Fruit fly (Drosophila melanogaster) ovary, adult (tissue): Measurements from ENCODE around the gene hng3.
A peak's percentile ranks its signal among the peaks of the same experiment; 100 is the strongest.

ENCODE experiments used
- CG17801 ChIP-seq: fragments of 200-800 bp; optimal IDR thresholded peaks from 2 replicates; lab custom pipeline; 2019; ENCODE audit warnings: missing biosample characterization, mild to moderate bottlenecking, missing genetic modification characterization, moderate library complexity; ENCODE audit not compliant: partially characterized antibody

The hng3 gene

dm6 chr3L:784111-784960, 29.0 kb upstream of the hng3 start:
- peak; percentile 20 for TF ChIP-seq CG17801

dm6 chr3L:782937-783336, 27.6 kb upstream of the hng3 start:
- no peak for TF ChIP-seq CG17801

DNA sequence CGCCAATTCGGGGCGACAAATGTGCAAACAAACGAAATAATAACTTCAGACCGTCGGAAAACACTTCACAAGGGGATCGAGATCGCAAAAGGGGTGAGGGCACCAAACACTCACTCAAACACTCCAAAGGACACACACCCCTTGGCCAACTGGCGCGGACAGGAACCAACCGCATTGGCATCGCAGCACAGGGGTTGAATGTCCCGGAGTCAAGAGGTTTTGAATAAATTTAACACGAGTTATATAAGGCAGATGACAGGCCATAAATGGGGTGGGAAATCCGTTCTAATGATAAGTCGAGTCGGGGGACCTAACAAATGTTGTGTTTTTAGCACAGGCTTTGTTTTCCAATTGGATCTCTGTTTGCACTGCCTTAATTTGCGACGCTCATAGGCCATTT, 27.2 kb upstream of the hng3 start:
- no peak for TF ChIP-seq CG17801

- TF ChIP-seq CG17801, result no peak
These were observed 26.5 kb upstream of the hng3 start for dm6 chr3L:781702-782314.

dm6 chr3L:780867-781701, 25.8 kb upstream of the hng3 start:
- TF ChIP-seq CG17801, result no peak

- TF ChIP-seq CG17801, result no peak
These were observed 25.2 kb upstream of the hng3 start for dm6 chr3L:780489-780866.

- no peak for TF ChIP-seq CG17801
These were observed 23.7 kb upstream of the hng3 start for dm6 chr3L:778977-779376.

dm6 chr3L:777299-777699, 22.0 kb upstream of the hng3 start:
- TF ChIP-seq CG17801, result peak; percentile 36

dm6 chr3L:776696-777095, 21.4 kb upstream of the hng3 start:
- TF ChIP-seq CG17801, result no peak

DNA sequence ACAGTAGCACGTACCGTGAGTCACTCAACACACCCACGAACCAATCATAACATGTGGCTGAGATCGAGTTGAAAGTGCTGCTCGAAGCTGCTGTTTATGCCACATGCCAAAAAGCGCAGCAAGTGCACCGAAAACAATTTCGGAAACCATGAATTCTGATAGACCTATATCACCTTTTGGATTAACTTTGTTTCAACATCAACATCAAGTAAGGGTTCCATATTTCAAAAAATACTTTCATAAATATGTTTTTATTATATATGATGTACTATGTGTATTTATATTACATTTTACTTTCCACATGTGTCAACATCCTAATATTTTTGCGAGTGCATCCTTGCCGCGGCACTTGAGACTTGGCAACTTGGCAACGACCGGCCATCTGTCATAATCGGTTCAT, 20.9 kb upstream of the hng3 start:
- TF ChIP-seq CG17801, result no peak

dm6 chr3L:775053-775355, 19.7 kb upstream of the hng3 start:
- TF ChIP-seq CG17801, result no peak

- no peak for TF ChIP-seq CG17801
These were observed 19.1 kb upstream of the hng3 start for dm6 chr3L:774209-775052.

- no peak for TF ChIP-seq CG17801
These were observed 16.9 kb upstream of the hng3 start for dm6 chr3L:772193-772592.

- no peak for TF ChIP-seq CG17801
These were observed 16.1 kb upstream of the hng3 start for dm6 chr3L:771361-771760.

- no peak for TF ChIP-seq CG17801
These were observed 14.9 kb upstream of the hng3 start for dm6 chr3L:770157-770672.

- peak; percentile 30 for TF ChIP-seq CG17801
These were observed 13.9 kb upstream of the hng3 start for dm6 chr3L:769107-769678.
